Worm (Caenorhabditis elegans) whole organism, L4 larva: ENCODE measurements around the gene prx-19.
A peak's percentile ranks its signal among the peaks of the same experiment; 100 is the strongest.

ENCODE experiments used
- D1046.2 ChIP-seq: fragments of 200-800 bp; sonication (Bioruptor generic); IDR thresholded peaks from 2 replicates; pipeline ENCODE4 v1.3.6; 2022; ENCODE audit warnings: missing genetic modification characterization, missing compliant biosample characterization
- F26F4.8 ChIP-seq: fragments of 200-800 bp; sonication (Bioruptor generic); conservative IDR thresholded peaks from 2 replicates; pipeline ENCODE4 v1.3.6; 2022; ENCODE audit warnings: missing genetic modification characterization, missing compliant biosample characterization
- F44E2.7 ChIP-seq: fragments of 200-800 bp; sonication (Bioruptor generic); IDR thresholded peaks from 2 replicates; pipeline ENCODE4 v2.1.2; 2022; ENCODE audit warnings: missing genetic modification characterization, missing compliant biosample characterization
- T26A8.4 ChIP-seq: fragments of 200-800 bp; sonication (Bioruptor generic); IDR thresholded peaks from 2 replicates; pipeline ENCODE4 v1.3.6; 2022; ENCODE audit warnings: missing genetic modification characterization, missing compliant biosample characterization
- lin-13 ChIP-seq: fragments of 150-350 bp; optimal IDR thresholded peaks from 2 replicates; lab custom pipeline; 2014; ENCODE audit warnings: missing biosample characterization, missing genetic modification reagents, missing genetic modification characterization
- lir-3 ChIP-seq: sonication (generic microtip); optimal IDR thresholded peaks from 2 replicates; lab custom pipeline; 2016; ENCODE audit warnings: mild to moderate bottlenecking, missing genetic modification characterization, missing compliant biosample characterization
- madf-5 ChIP-seq, 2 experiments: fragments of 200-800 bp; sonication (Bioruptor generic); IDR thresholded peaks; 2 replicates each; pipeline ENCODE4 v1.3.6; 2022; ENCODE audit warnings: missing compliant biosample characterization in 2 of 2, missing genetic modification characterization in 2 of 2
- nhr-237 ChIP-seq: sonication (generic microtip); optimal IDR thresholded peaks from 2 replicates; lab custom pipeline; 2017; ENCODE audit warnings: missing biosample characterization, missing genetic modification characterization
- nhr-28 ChIP-seq: fragments of 150-350 bp; optimal IDR thresholded peaks from 2 replicates; lab custom pipeline; 2014; ENCODE audit warnings: missing biosample characterization, missing genetic modification characterization
- nhr-77 ChIP-seq: fragments of 150-350 bp; optimal IDR thresholded peaks from 2 replicates; lab custom pipeline; 2014; ENCODE audit warnings: missing biosample characterization, missing genetic modification characterization
- php-3 ChIP-seq: fragments of 200-800 bp; sonication (Bioruptor generic); IDR thresholded peaks from 2 replicates; pipeline ENCODE4 v1.3.6; 2022; ENCODE audit warnings: missing genetic modification reagents, missing genetic modification characterization, missing compliant biosample characterization
- skn-1 ChIP-seq: fragments of 150-350 bp; optimal IDR thresholded peaks from 2 replicates; lab custom pipeline; 2014; ENCODE audit warnings: missing biosample characterization, missing genetic modification characterization
- zag-1 ChIP-seq: fragments of 150-350 bp; optimal IDR thresholded peaks from 2 replicates; lab custom pipeline; 2014; ENCODE audit warnings: missing biosample characterization, missing genetic modification characterization

DNA sequence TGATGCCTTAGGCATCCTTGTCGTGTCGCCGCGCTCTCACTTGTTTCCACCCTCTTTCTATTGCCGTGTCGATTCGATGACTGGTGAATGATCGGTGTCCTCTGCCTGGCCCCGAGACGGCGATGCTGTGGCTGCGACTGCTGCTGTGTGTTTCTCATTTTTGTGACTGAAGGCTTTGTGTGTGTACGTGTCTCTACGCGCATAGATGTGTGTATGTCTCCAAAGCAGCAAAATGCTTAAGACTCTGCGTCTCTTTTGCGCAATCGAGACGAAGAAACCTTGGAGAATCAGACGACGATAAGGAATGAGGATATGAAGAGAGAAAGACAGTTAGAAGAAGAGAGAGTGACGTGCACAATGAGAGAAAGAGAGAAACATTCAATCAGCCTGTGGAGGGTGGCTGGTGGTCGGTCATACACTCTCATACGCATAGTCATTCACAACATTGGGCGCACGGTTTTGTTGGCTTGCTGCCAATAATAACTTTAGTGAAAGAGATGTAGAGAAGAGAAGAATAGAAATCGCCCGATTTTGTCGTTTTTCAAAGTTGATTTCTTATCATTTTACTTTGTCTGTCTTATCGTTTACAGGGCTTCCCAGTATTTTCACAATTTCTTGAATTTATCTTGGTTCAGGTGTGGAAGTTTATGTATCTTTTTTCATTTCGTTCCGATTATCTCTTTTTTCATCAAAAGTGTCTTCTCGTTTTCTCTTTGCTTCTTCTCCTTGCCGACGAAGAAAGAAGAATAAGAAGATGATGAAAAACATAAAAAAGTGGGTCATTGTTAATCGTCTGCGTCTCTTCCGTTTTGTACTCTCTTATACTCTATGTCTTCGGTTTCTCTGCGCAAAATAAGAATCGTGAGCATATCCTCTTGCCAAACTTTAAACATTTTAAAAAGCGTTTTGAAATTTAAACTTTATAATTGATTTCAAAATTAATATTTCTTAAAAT is 7.0 kb downstream of the prx-19 start:
- peak; percentile 96 for TF ChIP-seq nhr-28 (tag; lab: Kevin White, UChicago)
- TF ChIP-seq nhr-237 (tag; lab: Kevin White, UChicago): peak; percentile 26
- no peak for TF ChIP-seq F44E2.7 (GFP tag; lab: Robert Waterston, UW)
- no peak for TF ChIP-seq F26F4.8 (GFP tag; lab: Robert Waterston, UW)
- TF ChIP-seq zag-1 (tag; lab: Kevin White, UChicago): peak; percentile 64
- TF ChIP-seq nhr-77 (tag; lab: Kevin White, UChicago): peak; percentile 91
- TF ChIP-seq skn-1 (tag; lab: Kevin White, UChicago): no peak
- peak; percentile 8 for TF ChIP-seq lir-3 (tag; lab: Kevin White, UChicago)
- no peak for TF ChIP-seq D1046.2 (GFP tag; lab: Robert Waterston, UW)
- TF ChIP-seq madf-5 (GFP tag; IDR thresholded peaks at IDR 0.05; lab: Robert Waterston, UW): 0 out of 4 replicates have a peak, but pooled peaks of 1 of the 2 experiments have one; percentile 5
- peak; percentile 85 for TF ChIP-seq T26A8.4
- peak; percentile 93 for TF ChIP-seq lin-13 (GFP tag; lab: Kevin White, UChicago)
- TF ChIP-seq php-3 (GFP tag; lab: Robert Waterston, UW): no peak
